Worm (Caenorhabditis elegans) whole organism, midembryonic: ENCODE data around the gene C10F3.7.

Experiments
- T22C8.4 ChIP-seq: fragments of 200-800 bp; sonication (Bioruptor generic); IDR thresholded peaks from 2 replicates; pipeline ENCODE4 v1.3.6; 2022; ENCODE audit warnings: missing genetic modification characterization, missing compliant biosample characterization
- cog-1 ChIP-seq: sonication (generic microtip); optimal IDR thresholded peaks from 2 replicates; lab custom pipeline; 2016; ENCODE audit warnings: missing genetic modification characterization, missing compliant biosample characterization
- flt-1 ChIP-seq: fragments of 200-800 bp; sonication (Bioruptor generic); IDR thresholded peaks from 2 replicates; pipeline ENCODE4 v1.3.6; 2022; ENCODE audit warnings: missing genetic modification characterization, missing compliant biosample characterization
- klf-2 ChIP-seq: fragments of 200-800 bp; sonication (Bioruptor generic); conservative IDR thresholded peaks from 2 replicates; pipeline ENCODE4 v1.3.6; 2022; ENCODE audit warnings: missing genetic modification reagents, missing genetic modification characterization, missing compliant biosample characterization
- med-1 ChIP-seq: sonication (generic microtip); optimal IDR thresholded peaks from 2 replicates; lab custom pipeline; 2017; ENCODE audit warnings: missing genetic modification characterization, mild to moderate bottlenecking, missing compliant biosample characterization, antibody characterized with exemption, missing genetic modification reagents; ENCODE audit not compliant: insufficient read depth
- ref-1 ChIP-seq: fragments of 200-800 bp; sonication (Bioruptor generic); conservative IDR thresholded peaks from 2 replicates; pipeline ENCODE4 v1.3.6; 2022; ENCODE audit warnings: missing genetic modification reagents, missing genetic modification characterization, missing compliant biosample characterization
- tab-1 ChIP-seq: fragments of 200-800 bp; sonication (Bioruptor generic); IDR thresholded peaks from 2 replicates; pipeline ENCODE4 v1.3.6; 2022; ENCODE audit warnings: missing genetic modification characterization, missing compliant biosample characterization
- ztf-23 ChIP-seq: fragments of 200-800 bp; sonication (Bioruptor generic); IDR thresholded peaks from 2 replicates; pipeline ENCODE4 v1.3.6; 2022; ENCODE audit warnings: missing genetic modification reagents, missing genetic modification characterization, missing compliant biosample characterization
- ztf-29 ChIP-seq: fragments of 200-800 bp; sonication (Bioruptor generic); IDR thresholded peaks from 2 replicates; pipeline ENCODE4 v1.3.6; 2022; ENCODE audit warnings: missing genetic modification reagents, missing genetic modification characterization, missing compliant biosample characterization

C10F3.7 gene

ce11 chrV:6015546-6016089 is 29.0 kb upstream of the C10F3.7 start:
- TF ChIP-seq tab-1 (no peak), ztf-29 (GFP tag; lab: Robert Waterston, UW) (no peak), flt-1 (GFP tag; lab: Robert Waterston, UW) (no peak)

- TF ChIP-seq ref-1 (no peak), flt-1 (GFP tag; lab: Robert Waterston, UW) (no peak), cog-1 (tag; lab: Kevin White, UChicago) (no peak)
Measured at ce11 chrV:6012401-6012800, 25.7 kb upstream of the C10F3.7 start.

- no peak for TF ChIP-seq ref-1
Measured at ce11 chrV:6010642-6011041, 24.0 kb upstream of the C10F3.7 start.

ce11 chrV:6007927-6008326 is 21.3 kb upstream of the C10F3.7 start:
- TF ChIP-seq ztf-29 (GFP tag; lab: Robert Waterston, UW) (no peak), cog-1 (tag; lab: Kevin White, UChicago) (no peak), med-1 (GFP tag; lab: Kevin White, UChicago) (no peak), ref-1 (no peak), flt-1 (GFP tag; lab: Robert Waterston, UW) (no peak), tab-1 (no peak), T22C8.4 (no peak), klf-2 (no peak), ztf-23 (GFP tag; lab: Robert Waterston, UW) (no peak)

- TF ChIP-seq tab-1 (no peak), cog-1 (tag; lab: Kevin White, UChicago) (no peak)
Measured at ce11 chrV:6003301-6003700, 16.6 kb upstream of the C10F3.7 start, which contains the start of gene fos-1. TSS of gene fos-1 (plus strand) at chrV:6003601.

- TF ChIP-seq med-1 (GFP tag; lab: Kevin White, UChicago) (no peak), klf-2 (no peak), ref-1 (no peak), cog-1 (tag; lab: Kevin White, UChicago) (peak; percentile 88), flt-1 (GFP tag; lab: Robert Waterston, UW) (no peak)
Measured at ce11 chrV:6000368-6000802, 13.7 kb upstream of the C10F3.7 start.

ce11 chrV:5996114-5996513 is 9.5 kb upstream of the C10F3.7 start, which contains the start of gene cpg-4:
TSS of gene cpg-4 (plus strand) at chrV:5996416.
- TF ChIP-seq flt-1 (GFP tag; lab: Robert Waterston, UW): no peak
- no peak for TF ChIP-seq ref-1
- no peak for TF ChIP-seq med-1 (GFP tag; lab: Kevin White, UChicago)
- TF ChIP-seq ztf-23 (GFP tag; lab: Robert Waterston, UW): no peak
- no peak for TF ChIP-seq ztf-29 (GFP tag; lab: Robert Waterston, UW)
- no peak for TF ChIP-seq cog-1 (tag; lab: Kevin White, UChicago)
- TF ChIP-seq tab-1: no peak
- no peak for TF ChIP-seq T22C8.4
- no peak for TF ChIP-seq klf-2

ce11 chrV:5995598-5995997 is 8.9 kb upstream of the C10F3.7 start:
- TF ChIP-seq ref-1 (no peak), klf-2 (no peak), ztf-29 (GFP tag; lab: Robert Waterston, UW) (no peak), cog-1 (tag; lab: Kevin White, UChicago) (no peak), T22C8.4 (no peak), med-1 (GFP tag; lab: Kevin White, UChicago) (no peak), ztf-23 (GFP tag; lab: Robert Waterston, UW) (no peak), flt-1 (GFP tag; lab: Robert Waterston, UW) (no peak), tab-1 (no peak)

- TF ChIP-seq flt-1 (GFP tag; lab: Robert Waterston, UW) (no peak), cog-1 (tag; lab: Kevin White, UChicago) (peak; percentile 60)
Measured at ce11 chrV:5991490-5992069, 4.9 kb upstream of the C10F3.7 start.

ce11 chrV:5990383-5990782 is 3.7 kb upstream of the C10F3.7 start, which contains the start of gene fut-8:
TSS of gene fut-8 (minus strand) at chrV:5990483.
- TF ChIP-seq ref-1 (no peak), tab-1 (no peak), klf-2 (no peak), ztf-29 (GFP tag; lab: Robert Waterston, UW) (no peak), ztf-23 (GFP tag; lab: Robert Waterston, UW) (no peak), med-1 (GFP tag; lab: Kevin White, UChicago) (no peak), flt-1 (GFP tag; lab: Robert Waterston, UW) (no peak), cog-1 (tag; lab: Kevin White, UChicago) (no peak), T22C8.4 (no peak)

- no peak for TF ChIP-seq tab-1
- no peak for TF ChIP-seq T22C8.4
- no peak for TF ChIP-seq ztf-23 (GFP tag; lab: Robert Waterston, UW)
- no peak for TF ChIP-seq klf-2
- TF ChIP-seq med-1 (GFP tag; lab: Kevin White, UChicago): no peak
- TF ChIP-seq ztf-29 (GFP tag; lab: Robert Waterston, UW): no peak
- no peak for TF ChIP-seq ref-1
- no peak for TF ChIP-seq cog-1 (tag; lab: Kevin White, UChicago)
- no peak for TF ChIP-seq flt-1 (GFP tag; lab: Robert Waterston, UW)
Measured at ce11 chrV:5984244-5984643, 2.4 kb downstream of the C10F3.7 start.
